Fruit fly (Drosophila melanogaster) whole organism, embryonic: ENCODE data around the gene Polr1C.
A peak's percentile ranks its signal among the peaks of the same experiment; 100 is the strongest.

Experiments
- Atf6 ChIP-seq: fragments of 200-800 bp; sonication (Bioruptor generic); IDR thresholded peaks from 2 replicates; pipeline ENCODE4 v1.3.6; 2022; ENCODE audit warnings: missing biosample characterization, missing genetic modification characterization
- Bteb2 ChIP-seq: fragments of 200-800 bp; sonication (Bioruptor generic); optimal IDR thresholded peaks from 2 replicates; lab custom pipeline; 2016; ENCODE audit warnings: missing biosample characterization, missing genetic modification characterization
- CG10267 ChIP-seq: fragments of 200-800 bp; sonication (Bioruptor generic); optimal IDR thresholded peaks from 2 replicates; lab custom pipeline; 2018; ENCODE audit warnings: missing biosample characterization, mild to moderate bottlenecking, missing genetic modification characterization, moderate library complexity
- CG10321 ChIP-seq: fragments of 200-800 bp; sonication (Bioruptor generic); IDR thresholded peaks from 2 replicates; pipeline ENCODE4 v1.3.6; 2022; ENCODE audit warnings: missing biosample characterization, missing genetic modification characterization
- CG12219 ChIP-seq: fragments of 200-800 bp; sonication (Bioruptor generic); optimal IDR thresholded peaks from 3 replicates; lab custom pipeline; 2018; ENCODE audit warnings: missing biosample characterization, mild to moderate bottlenecking, missing genetic modification characterization
- CG13624 ChIP-seq: fragments of 200-800 bp; sonication (Bioruptor generic); optimal IDR thresholded peaks from 2 replicates; lab custom pipeline; 2016; ENCODE audit warnings: missing biosample characterization, missing genetic modification characterization
- CG1602 ChIP-seq: fragments of 200-800 bp; sonication (Bioruptor generic); optimal IDR thresholded peaks from 3 replicates; lab custom pipeline; 2016; ENCODE audit warnings: missing biosample characterization, missing genetic modification characterization
- CG1603 ChIP-seq: fragments of 200-800 bp; sonication (Bioruptor generic); optimal IDR thresholded peaks from 2 replicates; lab custom pipeline; 2019; ENCODE audit warnings: missing biosample characterization, mild to moderate bottlenecking, missing genetic modification characterization, moderate library complexity
- CG16813 ChIP-seq: fragments of 200-800 bp; sonication (Bioruptor generic); IDR thresholded peaks from 3 replicates; pipeline ENCODE4 v1.3.6; 2022; ENCODE audit warnings: missing biosample characterization, missing genetic modification characterization; ENCODE audit not compliant: partially characterized antibody
- CG31224 ChIP-seq: fragments of 200-800 bp; sonication (Bioruptor generic); IDR thresholded peaks from 2 replicates; pipeline ENCODE4 v1.3.6; 2022; ENCODE audit warnings: missing biosample characterization, missing genetic modification characterization
- CG3163 ChIP-seq: fragments of 200-800 bp; sonication (Bioruptor generic); optimal IDR thresholded peaks from 3 replicates; lab custom pipeline; 2016; ENCODE audit warnings: missing biosample characterization, missing genetic modification characterization
- CG3726 ChIP-seq: fragments of 200-800 bp; sonication (Bioruptor generic); IDR thresholded peaks from 3 replicates; pipeline ENCODE4, ENCODE4 v1.3.6; 2022; ENCODE audit warnings: missing biosample characterization, missing genetic modification characterization
- CG7271 ChIP-seq: fragments of 200-800 bp; sonication (Bioruptor generic); optimal IDR thresholded peaks from 2 replicates; lab custom pipeline; 2018; ENCODE audit warnings: missing biosample characterization, mild to moderate bottlenecking, missing genetic modification characterization, moderate library complexity
- CG7357 ChIP-seq: fragments of 200-800 bp; sonication (Bioruptor generic); IDR thresholded peaks from 3 replicates; pipeline ENCODE4 v1.3.6; 2022; ENCODE audit warnings: missing biosample characterization, missing genetic modification characterization
- CG7987 ChIP-seq: fragments of 200-800 bp; sonication (Bioruptor generic); optimal IDR thresholded peaks from 2 replicates; lab custom pipeline; 2018; ENCODE audit warnings: missing biosample characterization, mild to moderate bottlenecking, missing genetic modification characterization, moderate library complexity
- CG8089 ChIP-seq: fragments of 200-800 bp; sonication (Bioruptor generic); optimal IDR thresholded peaks from 3 replicates; lab custom pipeline; 2016; ENCODE audit warnings: missing biosample characterization, missing genetic modification characterization
- CG8924 ChIP-seq: fragments of 200-800 bp; optimal IDR thresholded peaks from 3 replicates; lab custom pipeline; 2019; ENCODE audit warnings: missing biosample characterization, mild to moderate bottlenecking, missing genetic modification characterization, moderate library complexity
- CG9437 ChIP-seq: fragments of 200-800 bp; sonication (Bioruptor generic); optimal IDR thresholded peaks from 2 replicates; lab custom pipeline; 2018; ENCODE audit warnings: missing biosample characterization, mild to moderate bottlenecking, missing genetic modification characterization
- CG9876 ChIP-seq: fragments of 200-800 bp; sonication (Bioruptor generic); optimal IDR thresholded peaks from 2 replicates; lab custom pipeline; 2016; ENCODE audit warnings: missing biosample characterization, missing genetic modification characterization
- CkIIα-i1 ChIP-seq: fragments of 200-800 bp; sonication (Bioruptor generic); IDR thresholded peaks from 2 replicates; pipeline ENCODE4 v1.3.6; 2022; ENCODE audit warnings: missing biosample characterization, missing genetic modification characterization
- Doc2 ChIP-seq: fragments of 200-800 bp; sonication (Bioruptor generic); IDR thresholded peaks from 2 replicates; pipeline ENCODE4 v1.3.6; 2022; ENCODE audit warnings: missing biosample characterization, missing genetic modification characterization
- HLH3B ChIP-seq: fragments of 200-800 bp; sonication (Bioruptor generic); IDR thresholded peaks from 2 replicates; pipeline ENCODE4 v1.3.6; 2022; ENCODE audit warnings: missing biosample characterization, missing genetic modification characterization
- HmgZ ChIP-seq: fragments of 200-800 bp; sonication (Bioruptor generic); optimal IDR thresholded peaks from 2 replicates; lab custom pipeline; 2018; ENCODE audit warnings: missing biosample characterization, mild to moderate bottlenecking, missing genetic modification characterization
- NK7.1 ChIP-seq: fragments of 200-800 bp; sonication (Bioruptor generic); optimal IDR thresholded peaks from 3 replicates; lab custom pipeline; 2016; ENCODE audit warnings: missing biosample characterization, missing genetic modification characterization
- Nf-YC ChIP-seq: fragments of 200-800 bp; optimal IDR thresholded peaks from 3 replicates; lab custom pipeline; 2019; ENCODE audit warnings: missing biosample characterization, mild to moderate bottlenecking, missing genetic modification characterization, moderate library complexity
- Rx ChIP-seq: fragments of 200-800 bp; sonication (Bioruptor generic); IDR thresholded peaks from 2 replicates; pipeline ENCODE4 v1.3.6; 2022; ENCODE audit warnings: missing biosample characterization, missing genetic modification characterization
- Sin3A ChIP-seq: fragments of >200 bp; optimal IDR thresholded peaks from 2 replicates; lab custom pipeline; 2018
- Six4 ChIP-seq: fragments of 200-800 bp; sonication (Bioruptor generic); optimal IDR thresholded peaks from 2 replicates; lab custom pipeline; 2016; ENCODE audit warnings: missing biosample characterization, missing genetic modification characterization
- Stat92E ChIP-seq, 3 experiments: fragments of >200 bp in 2 of 3; fragments of 200-800 bp in 1 of 3; sonication (Bioruptor generic) in 1 of 3; optimal IDR thresholded peaks; 2 replicates each; lab custom pipeline; 2017 to 2019; ENCODE audit warnings: missing biosample characterization in 3 of 3, missing genetic modification characterization in 3 of 3, mild to moderate bottlenecking in 1 of 3, moderate library complexity in 1 of 3
- ash1 ChIP-seq: fragments of 200-800 bp; sonication (Bioruptor generic); optimal IDR thresholded peaks from 2 replicates; lab custom pipeline; 2018; ENCODE audit warnings: missing biosample characterization, mild to moderate bottlenecking, missing genetic modification characterization
- bowl ChIP-seq: fragments of 200-800 bp; sonication (Bioruptor generic); IDR thresholded peaks from 2 replicates; pipeline ENCODE4 v1.3.6; 2022; ENCODE audit warnings: missing biosample characterization, missing genetic modification characterization
- dan ChIP-seq: fragments of 200-800 bp; sonication (Bioruptor generic); IDR thresholded peaks from 2 replicates; pipeline ENCODE4 v1.3.6; 2022; ENCODE audit warnings: missing biosample characterization, missing genetic modification characterization
- fu2 ChIP-seq: fragments of 200-800 bp; sonication (Bioruptor generic); optimal IDR thresholded peaks from 2 replicates; lab custom pipeline; 2016; ENCODE audit warnings: missing biosample characterization, missing genetic modification characterization
- grn ChIP-seq: fragments of 200-800 bp; sonication (Bioruptor generic); optimal IDR thresholded peaks from 3 replicates; lab custom pipeline; 2017; ENCODE audit warnings: missing biosample characterization, missing genetic modification characterization
- gt ChIP-seq: fragments of 200-800 bp; sonication (Bioruptor generic); IDR thresholded peaks from 2 replicates; pipeline ENCODE4 v1.3.6; 2022; ENCODE audit warnings: missing biosample characterization, missing genetic modification characterization
- jigr1 ChIP-seq: fragments of 200-800 bp; sonication (Bioruptor generic); IDR thresholded peaks from 3 replicates; pipeline ENCODE4 v1.3.6; 2022; ENCODE audit warnings: missing biosample characterization, missing genetic modification characterization
- kni ChIP-seq: fragments of 200-800 bp; sonication (Bioruptor generic); optimal IDR thresholded peaks from 3 replicates; lab custom pipeline; 2017; ENCODE audit warnings: mild to moderate bottlenecking, missing biosample characterization, missing genetic modification reagents, missing genetic modification characterization
- peb ChIP-seq: fragments of 200-800 bp; sonication (Bioruptor generic); IDR thresholded peaks from 2 replicates; pipeline ENCODE4 v1.3.6; 2022; ENCODE audit warnings: missing biosample characterization, missing genetic modification characterization
- pho ChIP-seq: fragments of 200-800 bp; sonication (Bioruptor generic); optimal IDR thresholded peaks from 2 replicates; lab custom pipeline; 2016; ENCODE audit warnings: missing biosample characterization, missing genetic modification characterization
- pzg ChIP-seq: fragments of 200-800 bp; sonication (Bioruptor generic); optimal IDR thresholded peaks from 3 replicates; lab custom pipeline; 2018; ENCODE audit warnings: missing biosample characterization, mild to moderate bottlenecking, missing genetic modification characterization, moderate library complexity
- sc ChIP-seq, 3 experiments: fragments of >200 bp in 2 of 3; fragments of 200-800 bp in 1 of 3; sonication (Bioruptor generic) in 1 of 3; optimal IDR thresholded peaks; 2 replicates in 2 of 3; 3 replicates in 1 of 3; lab custom pipeline; 2017; ENCODE audit warnings: mild to moderate bottlenecking in 1 of 3, missing biosample characterization in 1 of 3, missing genetic modification characterization in 1 of 3, missing genetic modification reagents in 1 of 3
- sens ChIP-seq: fragments of 200-800 bp; sonication (Bioruptor generic); peaks from one replicate; lab custom pipeline; 2016; ENCODE audit warnings: missing biosample characterization, missing genetic modification characterization
- sima ChIP-seq: fragments of 200-800 bp; sonication (Bioruptor generic); optimal IDR thresholded peaks from 2 replicates; lab custom pipeline; 2016; ENCODE audit warnings: missing biosample characterization, missing genetic modification characterization
- slbo ChIP-seq: fragments of 200-800 bp; sonication (Bioruptor generic); IDR thresholded peaks from 2 replicates; pipeline ENCODE4 v1.3.6; 2022; ENCODE audit warnings: missing biosample characterization, missing genetic modification characterization
- slou ChIP-seq: fragments of 200-800 bp; sonication (Bioruptor generic); optimal IDR thresholded peaks from 3 replicates; lab custom pipeline; 2016; ENCODE audit warnings: missing biosample characterization, missing genetic modification characterization
- tll ChIP-seq, 2 experiments: fragments of 200-800 bp in 1 of 2; fragments of >200 bp in 1 of 2; sonication (Bioruptor generic) in 1 of 2; optimal IDR thresholded peaks; 2 replicates each; lab custom pipeline; 2017 to 2019; ENCODE audit warnings: missing biosample characterization in 2 of 2, missing genetic modification characterization in 2 of 2, mild to moderate bottlenecking in 1 of 2, moderate library complexity in 1 of 2
- trh ChIP-seq: fragments of 200-800 bp; sonication (Bioruptor generic); optimal IDR thresholded peaks from 2 replicates; lab custom pipeline; 2016; ENCODE audit warnings: missing biosample characterization, missing genetic modification characterization
- vfl ChIP-seq: fragments of 200-800 bp; sonication (Bioruptor generic); optimal IDR thresholded peaks from 2 replicates; lab custom pipeline; 2016; ENCODE audit warnings: missing biosample characterization, missing genetic modification characterization
- zen2 ChIP-seq: fragments of 200-800 bp; sonication (Bioruptor generic); IDR thresholded peaks from 3 replicates; pipeline ENCODE4 v1.3.6; 2022; ENCODE audit warnings: missing biosample characterization, missing genetic modification characterization; ENCODE audit not compliant: partially characterized antibody

Gene Polr1C

dm6 chr2L:5004677-5005463 lies 36.1 kb downstream of the Polr1C start (continued):
- TF ChIP-seq Sin3A = no peak
- TF ChIP-seq CG10267 = peak; percentile 85
- peak; percentile 95 for TF ChIP-seq fu2 (GFP tag; lab: Kevin White, UChicago)
- peak; percentile 89 for TF ChIP-seq CG7987 (GFP tag; lab: Kevin White, UChicago)
- TF ChIP-seq zen2 = no peak
- peak; percentile 65; the same call in 1 of the 2 replicates for TF ChIP-seq CG10321 (GFP tag; lab: Robert Waterston, UW)
- TF ChIP-seq Bteb2 (GFP tag; lab: Kevin White, UChicago) = peak; percentile 95
- peak; percentile 98 for TF ChIP-seq slbo (GFP tag; lab: Robert Waterston, UW)
- TF ChIP-seq sima (GFP tag; lab: Kevin White, UChicago) = peak; percentile 87
- peak; percentile 96 for TF ChIP-seq HmgZ (tag; lab: Kevin White, UChicago)
- TF ChIP-seq pho (GFP tag; lab: Kevin White, UChicago) = peak; percentile 97
- TF ChIP-seq CG7357 (GFP tag; lab: Robert Waterston, UW) = peak; percentile 87
- TF ChIP-seq CG31224 = peak; percentile 90
- peak; percentile 90 for TF ChIP-seq CG9437 (GFP tag; lab: Kevin White, UChicago)
- peak; percentile 91 for TF ChIP-seq Rx (GFP tag; lab: Robert Waterston, UW)
- TF ChIP-seq HLH3B (GFP tag; lab: Robert Waterston, UW) = peak; percentile 97
- peak; percentile 68; the same call in 1 of the 2 replicates for TF ChIP-seq CkIIα-i1 (GFP tag; lab: Robert Waterston, UW)
- peak; percentile 28 for TF ChIP-seq pzg (GFP tag; lab: Kevin White, UChicago)
- peak; percentile 81 for TF ChIP-seq gt (GFP tag; lab: Robert Waterston, UW)
- TF ChIP-seq CG8089 = peak; percentile 87
- peak; percentile 78 for TF ChIP-seq dan (GFP tag; lab: Robert Waterston, UW)
- TF ChIP-seq CG16813 = no peak
- TF ChIP-seq CG1603 (tag; lab: Kevin White, UChicago) = peak; percentile 82
- no peak for TF ChIP-seq tll (GFP tag; optimal IDR thresholded peaks at IDR 0.05; lab: Kevin White, UChicago)
- TF ChIP-seq CG7271 (tag; lab: Kevin White, UChicago) = peak; percentile 75
- peak; percentile 84; the same call in 1 of the 2 replicates for TF ChIP-seq bowl (GFP tag; lab: Robert Waterston, UW)
- peak; percentile 47 for TF ChIP-seq kni (GFP tag; lab: Kevin White, UChicago)
- TF ChIP-seq jigr1 = peak; percentile 91
- TF ChIP-seq slou = peak; percentile 92
- TF ChIP-seq Atf6 (GFP tag; lab: Robert Waterston, UW) = peak; percentile 96
- TF ChIP-seq ash1 (GFP tag; lab: Kevin White, UChicago) = peak; percentile 79
- peak; percentile 97 for TF ChIP-seq CG13624 (GFP tag; lab: Kevin White, UChicago)
- peak; percentile 89 for TF ChIP-seq CG1602
- TF ChIP-seq vfl (GFP tag; lab: Kevin White, UChicago) = peak; percentile 94
- TF ChIP-seq trh (GFP tag; lab: Kevin White, UChicago) = peak; percentile 67
- TF ChIP-seq grn (GFP tag; lab: Kevin White, UChicago) = peak; percentile 60
- TF ChIP-seq CG12219 (GFP tag; lab: Kevin White, UChicago) = peak; percentile 91
- peak; percentile 93 for TF ChIP-seq CG3726 (GFP tag; lab: Robert Waterston, UW)
- TF ChIP-seq sc (optimal IDR thresholded peaks at IDR 0.05; lab: Kevin White, UChicago) = no peak
- TF ChIP-seq sc (GFP tag; optimal IDR thresholded peaks at IDR 0.05; lab: Kevin White, UChicago) = peak; percentile 79
- peak; percentile 83 for TF ChIP-seq Nf-YC
- peak; percentile 81 for TF ChIP-seq Doc2
- TF ChIP-seq sens (GFP tag; lab: Kevin White, UChicago) = peak; percentile 99
- TF ChIP-seq Six4 (GFP tag; lab: Kevin White, UChicago) = peak; percentile 91
- TF ChIP-seq CG9876 (GFP tag; lab: Kevin White, UChicago) = peak; percentile 92
- TF ChIP-seq CG8924 = peak; percentile 94
- no peak for TF ChIP-seq Stat92E (GFP tag; optimal IDR thresholded peaks at IDR 0.05; lab: Kevin White, UChicago)
- TF ChIP-seq peb = peak; percentile 94
- peak; percentile 91 for TF ChIP-seq NK7.1 (GFP tag; lab: Kevin White, UChicago)
- TF ChIP-seq CG3163 (GFP tag; lab: Kevin White, UChicago) = peak; percentile 78
